Fruit fly (Drosophila melanogaster): ENCODE results near the gene CG7546.

- TF ChIP-seq Pif1B (GFP tag; optimal IDR thresholded peaks at IDR 0.05) (no peak), CG34367 (tag; optimal IDR thresholded peaks at IDR 0.05) (no peak)
These were observed 39.5 kb upstream of the CG7546 start, which contains the start of gene CG8541 for dm6 chr3L:7471259-7471658.
